Worm (Caenorhabditis elegans) whole organism, early embryonic: ENCODE data around the gene C18D11.9.

Experiments used
- aly-1 ChIP-seq: sonication (generic microtip); optimal IDR thresholded peaks from 2 replicates; lab custom pipeline; 2016; ENCODE audit warnings: missing genetic modification characterization, missing compliant biosample characterization
- ama-1 ChIP-seq: fragments of 150-350 bp; optimal IDR thresholded peaks from 2 replicates; lab custom pipeline; 2014

DNA sequence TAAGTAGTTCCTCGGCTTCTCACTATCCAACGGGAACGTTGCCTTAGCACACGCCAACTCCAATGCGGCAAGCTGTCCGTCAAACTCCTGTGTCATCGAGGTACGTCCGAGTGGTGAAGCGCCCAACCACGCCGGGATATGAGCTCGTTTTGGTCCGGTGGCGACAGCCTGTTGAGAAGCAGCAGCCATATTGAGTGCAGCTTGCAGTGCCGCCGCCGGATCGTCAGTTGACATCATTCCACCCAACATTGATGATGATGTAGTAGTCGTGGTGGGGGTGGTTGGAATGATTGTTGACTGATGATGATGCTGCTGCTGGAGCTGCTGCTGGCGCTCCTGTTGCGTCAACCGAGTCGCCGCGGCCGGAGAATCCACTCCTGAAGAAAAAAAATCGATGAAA is 24.5 kb downstream of the C18D11.9 start:
- no peak for TF ChIP-seq ama-1
- TF ChIP-seq aly-1, result no peak
